Worm (Caenorhabditis elegans): ENCODE data around the gene srt-52.
A peak's percentile ranks its signal among the peaks of the same experiment; 100 is the strongest.

The srt-52 gene

DNA sequence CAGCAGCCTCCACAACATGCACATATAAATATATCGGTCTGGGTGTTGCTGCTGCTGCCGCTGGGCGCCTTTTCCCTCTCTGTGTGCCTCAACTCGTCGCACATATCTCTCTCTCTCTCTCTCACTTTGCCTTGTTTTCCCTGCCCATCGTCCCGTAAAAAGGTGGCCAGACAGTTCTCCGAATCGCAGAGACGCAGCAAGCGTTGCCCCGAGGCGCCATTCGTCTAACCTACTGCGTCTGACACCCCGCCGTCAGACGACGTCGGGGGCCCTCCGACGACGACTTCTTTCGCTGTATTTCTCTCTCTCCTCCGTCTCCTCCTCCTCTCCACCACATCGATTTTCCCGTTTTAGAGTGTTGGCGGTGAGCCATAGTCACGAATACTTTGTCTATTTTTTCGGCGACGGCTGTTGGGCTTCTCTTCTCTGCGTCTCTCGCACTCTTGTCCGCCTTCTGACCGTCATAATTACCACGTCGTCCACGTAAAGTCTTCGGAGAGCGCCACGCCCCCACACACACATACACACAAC is 47.1 kb downstream of the srt-52 start, which contains the start of gene B0348.10 (continued):
- TF ChIP-seq nfya-1 (tag; optimal IDR thresholded peaks at IDR 0.05; ENCODE audit: insufficient read depth): peak; percentile 75
- TF ChIP-seq ceh-82 (tag; optimal IDR thresholded peaks at IDR 0.05): peak; percentile 15
- TF ChIP-seq egl-27 (tag; optimal IDR thresholded peaks at IDR 0.05): no peak
- peak; percentile 18 for TF ChIP-seq R02D3.7 (tag; optimal IDR thresholded peaks at IDR 0.05)
- TF ChIP-seq fkh-2 (tag; optimal IDR thresholded peaks at IDR 0.05): peak; percentile 69
- TF ChIP-seq egl-5 (tag; optimal IDR thresholded peaks at IDR 0.05): no peak
- TF ChIP-seq nhr-28 (tag; optimal IDR thresholded peaks at IDR 0.05): no peak
- peak; percentile 64 for TF ChIP-seq ama-1 (optimal IDR thresholded peaks at IDR 0.05)
- peak; percentile 31 for TF ChIP-seq fos-1 (tag; optimal IDR thresholded peaks at IDR 0.05)
- peak; percentile 65 for TF ChIP-seq unc-62 (GFP tag; optimal IDR thresholded peaks at IDR 0.05)
- no peak for TF ChIP-seq skn-1 (tag; optimal IDR thresholded peaks at IDR 0.05)
- peak; percentile 45 for TF ChIP-seq fkh-10 (GFP tag; optimal IDR thresholded peaks at IDR 0.05)
- TF ChIP-seq eor-1 (tag; optimal IDR thresholded peaks at IDR 0.05): no peak
- TF ChIP-seq elt-2 (tag; optimal IDR thresholded peaks at IDR 0.05): peak; percentile 49
- TF ChIP-seq nhr-237 (tag; optimal IDR thresholded peaks at IDR 0.05): no peak
- peak; percentile 51 for TF ChIP-seq pha-4 (tag; optimal IDR thresholded peaks at IDR 0.05)

DNA sequence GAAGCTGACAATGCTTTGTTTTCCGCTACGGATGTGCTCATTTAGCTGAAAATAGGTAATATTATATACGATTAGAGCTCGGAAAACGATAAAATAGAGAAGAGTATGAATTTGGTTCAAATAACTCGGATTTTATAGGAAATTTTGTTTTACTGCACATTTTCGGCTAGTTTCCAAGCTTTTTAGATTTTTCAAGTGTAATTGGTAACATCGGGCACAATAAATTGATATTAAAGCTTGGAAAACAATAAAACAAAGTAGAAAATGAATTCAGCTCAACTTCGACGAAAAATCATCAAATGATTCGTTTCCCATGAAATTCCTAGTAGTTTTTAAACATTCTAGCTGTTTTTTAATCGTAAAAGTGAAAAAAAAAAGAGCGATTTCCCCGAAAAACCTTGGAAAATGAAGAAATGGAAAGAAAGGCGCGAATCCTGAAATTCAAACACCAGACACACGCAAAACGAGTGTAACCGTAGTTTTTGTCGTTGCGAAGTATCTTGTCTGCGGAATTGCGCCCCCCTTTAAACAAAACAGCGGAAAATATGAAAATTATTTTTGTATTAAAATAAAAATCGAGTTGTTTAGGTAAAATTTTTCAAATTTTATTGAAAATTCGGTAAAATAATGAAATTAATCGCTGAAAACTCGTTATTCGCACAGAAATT is 47.9 kb downstream of the srt-52 start, which contains the start of gene ife-3:
TSS of gene ife-3 (minus strand) at position 51 of the 668 bp plus-strand sequence.
- no peak for TF ChIP-seq mml-1 (tag; optimal IDR thresholded peaks at IDR 0.05)
- TF ChIP-seq ama-1 (optimal IDR thresholded peaks at IDR 0.05): peak; percentile 89
- TF ChIP-seq tbx-2 (tag; optimal IDR thresholded peaks at IDR 0.05): no peak
- no peak for TF ChIP-seq unc-62 (GFP tag; optimal IDR thresholded peaks at IDR 0.05)
- peak; percentile 86 for TF ChIP-seq nfya-1 (tag; optimal IDR thresholded peaks at IDR 0.05; ENCODE audit: insufficient read depth)
- TF ChIP-seq eor-1 (tag; optimal IDR thresholded peaks at IDR 0.05): no peak
- TF ChIP-seq fkh-2 (tag; optimal IDR thresholded peaks at IDR 0.05): no peak
- no peak for TF ChIP-seq elt-2 (tag; optimal IDR thresholded peaks at IDR 0.05)
- peak; percentile 29 for TF ChIP-seq lin-39 (tag; optimal IDR thresholded peaks at IDR 0.05)
- TF ChIP-seq fos-1 (tag; optimal IDR thresholded peaks at IDR 0.05): no peak
- TF ChIP-seq nhr-67 (tag; optimal IDR thresholded peaks at IDR 0.05): no peak
- TF ChIP-seq ceh-28 (tag; optimal IDR thresholded peaks at IDR 0.05): no peak
- no peak for TF ChIP-seq ztf-11 (tag; optimal IDR thresholded peaks at IDR 0.05)
- TF ChIP-seq egl-5 (tag; optimal IDR thresholded peaks at IDR 0.05): no peak
- TF ChIP-seq nhr-11 (tag; optimal IDR thresholded peaks at IDR 0.05): no peak
- TF ChIP-seq nhr-28 (tag; optimal IDR thresholded peaks at IDR 0.05): no peak
- no peak for TF ChIP-seq nhr-76 (tag; optimal IDR thresholded peaks at IDR 0.05)
- no peak for TF ChIP-seq jun-1 (tag; optimal IDR thresholded peaks at IDR 0.05)
- TF ChIP-seq ztf-4 (tag; optimal IDR thresholded peaks at IDR 0.05): no peak
- peak; percentile 68 for TF ChIP-seq nhr-23 (tag; optimal IDR thresholded peaks at IDR 0.05)
- no peak for TF ChIP-seq elt-1 (tag; optimal IDR thresholded peaks at IDR 0.05)
- no peak for TF ChIP-seq ceh-16 (tag; optimal IDR thresholded peaks at IDR 0.05)
- TF ChIP-seq R02D3.7 (tag; optimal IDR thresholded peaks at IDR 0.05): no peak
- TF ChIP-seq elt-3 (tag; optimal IDR thresholded peaks at IDR 0.05): no peak
- peak; percentile 64 for TF ChIP-seq lin-15B (tag; optimal IDR thresholded peaks at IDR 0.05)
- TF ChIP-seq nhr-77 (tag; optimal IDR thresholded peaks at IDR 0.05): no peak
- TF ChIP-seq nhr-237 (tag; optimal IDR thresholded peaks at IDR 0.05): no peak
- TF ChIP-seq ceh-82 (tag; optimal IDR thresholded peaks at IDR 0.05): no peak
- no peak for TF ChIP-seq mdl-1 (tag; optimal IDR thresholded peaks at IDR 0.05)
- peak; percentile 16 for TF ChIP-seq nhr-43 (tag; optimal IDR thresholded peaks at IDR 0.05; ENCODE audit: poor library complexity, severe bottlenecking)
- no peak for TF ChIP-seq lsy-12 (tag; optimal IDR thresholded peaks at IDR 0.05)
- no peak for TF ChIP-seq unc-39 (tag; optimal IDR thresholded peaks at IDR 0.05)
- TF ChIP-seq zag-1 (tag; optimal IDR thresholded peaks at IDR 0.05): no peak
- no peak for TF ChIP-seq snpc-4 (tag; optimal IDR thresholded peaks at IDR 0.05)
- no peak for TF ChIP-seq aly-2 (tag; optimal IDR thresholded peaks at IDR 0.05)
- peak; percentile 75 for TF ChIP-seq pha-4 (tag; optimal IDR thresholded peaks at IDR 0.05)
- TF ChIP-seq daf-12 (tag; optimal IDR thresholded peaks at IDR 0.05): no peak
- no peak for TF ChIP-seq sea-2 (GFP tag; optimal IDR thresholded peaks at IDR 0.05)
- TF ChIP-seq fkh-10 (GFP tag; optimal IDR thresholded peaks at IDR 0.05): no peak
- TF ChIP-seq skn-1 (tag; optimal IDR thresholded peaks at IDR 0.05): no peak
- TF ChIP-seq ceh-9 (tag; optimal IDR thresholded peaks at IDR 0.05): no peak
- peak; percentile 27 for TF ChIP-seq nhr-25 (tag; optimal IDR thresholded peaks at IDR 0.05)
- no peak for TF ChIP-seq egl-27 (tag; optimal IDR thresholded peaks at IDR 0.05)
- TF ChIP-seq nhr-12 (tag; optimal IDR thresholded peaks at IDR 0.05): no peak
- TF ChIP-seq hmg-11 (tag; optimal IDR thresholded peaks at IDR 0.05): no peak
- TF ChIP-seq pqm-1 (tag; optimal IDR thresholded peaks at IDR 0.05): no peak
- no peak for TF ChIP-seq ZK546.5 (tag; optimal IDR thresholded peaks at IDR 0.05)

All from whole organism, L3 larva.